Fruit fly (Drosophila melanogaster) whole organism, embryonic: ENCODE data around the gene Send1.

Experiments
- Abd-B ChIP-seq: fragments of 200-800 bp; sonication (Bioruptor generic); optimal IDR thresholded peaks from 2 replicates; lab custom pipeline; 2018; ENCODE audit warnings: missing biosample characterization, mild to moderate bottlenecking, missing genetic modification characterization, moderate library complexity
- Bteb2 ChIP-seq: fragments of 200-800 bp; sonication (Bioruptor generic); optimal IDR thresholded peaks from 2 replicates; lab custom pipeline; 2016; ENCODE audit warnings: missing biosample characterization, missing genetic modification characterization
- CG10274 ChIP-seq: fragments of 200-800 bp; sonication (Bioruptor generic); optimal IDR thresholded peaks from 3 replicates; lab custom pipeline; 2017; ENCODE audit warnings: missing biosample characterization, mild to moderate bottlenecking, missing genetic modification characterization
- CG14014 ChIP-seq: fragments of 200-800 bp; sonication (Bioruptor generic); IDR thresholded peaks from 2 replicates; pipeline ENCODE4 v1.3.6; 2022; ENCODE audit warnings: missing biosample characterization, missing genetic modification characterization
- CG15011 ChIP-seq: fragments of 200-800 bp; sonication (Bioruptor generic); optimal IDR thresholded peaks from 3 replicates; lab custom pipeline; 2018; ENCODE audit warnings: missing biosample characterization, mild to moderate bottlenecking, missing genetic modification characterization
- CG1529 ChIP-seq: fragments of 200-800 bp; sonication (Bioruptor generic); optimal IDR thresholded peaks from 3 replicates; lab custom pipeline; 2018; ENCODE audit warnings: missing biosample characterization, missing genetic modification characterization
- CG1792 ChIP-seq: fragments of 200-800 bp; sonication (Bioruptor generic); optimal IDR thresholded peaks from 2 replicates; lab custom pipeline; 2016; ENCODE audit warnings: missing biosample characterization, missing genetic modification characterization
- CG30403 ChIP-seq: fragments of 200-800 bp; sonication (Bioruptor generic); optimal IDR thresholded peaks from 3 replicates; lab custom pipeline; 2016; ENCODE audit warnings: missing biosample characterization, missing genetic modification characterization
- CG7963 ChIP-seq: fragments of 200-800 bp; sonication (Bioruptor generic); IDR thresholded peaks from 3 replicates; pipeline ENCODE4 v1.3.6; 2022; ENCODE audit warnings: missing biosample characterization, missing genetic modification characterization; ENCODE audit not compliant: partially characterized antibody
- CG7987 ChIP-seq: fragments of 200-800 bp; sonication (Bioruptor generic); optimal IDR thresholded peaks from 2 replicates; lab custom pipeline; 2018; ENCODE audit warnings: missing biosample characterization, mild to moderate bottlenecking, missing genetic modification characterization, moderate library complexity
- CG9727 ChIP-seq: fragments of 200-800 bp; sonication (Bioruptor generic); optimal IDR thresholded peaks from 3 replicates; lab custom pipeline; 2017; ENCODE audit warnings: missing biosample characterization, mild to moderate bottlenecking, missing genetic modification characterization
- CG9876 ChIP-seq: fragments of 200-800 bp; sonication (Bioruptor generic); optimal IDR thresholded peaks from 2 replicates; lab custom pipeline; 2016; ENCODE audit warnings: missing biosample characterization, missing genetic modification characterization
- Drgx ChIP-seq: fragments of 200-800 bp; sonication (Bioruptor generic); IDR thresholded peaks from 2 replicates; pipeline ENCODE4 v1.3.6; 2022; ENCODE audit warnings: missing biosample characterization, missing genetic modification characterization
- Ets65A ChIP-seq: fragments of 200-800 bp; sonication (Bioruptor generic); peaks from one replicate; lab custom pipeline; 2016; ENCODE audit warnings: missing biosample characterization, missing genetic modification characterization
- Gsc ChIP-seq: fragments of 200-800 bp; sonication (Bioruptor generic); IDR thresholded peaks from 2 replicates; pipeline ENCODE4 v1.3.6; 2022; ENCODE audit warnings: missing biosample characterization, missing genetic modification characterization
- H2.0 ChIP-seq: fragments of 200-800 bp; sonication (Bioruptor generic); IDR thresholded peaks from 2 replicates; pipeline ENCODE4 v1.3.6; 2022; ENCODE audit warnings: missing biosample characterization, missing genetic modification characterization
- Taf1 ChIP-seq: fragments of 200-800 bp; sonication (Bioruptor generic); IDR thresholded peaks from 2 replicates; pipeline ENCODE4 v1.3.6; 2022; ENCODE audit warnings: missing biosample characterization, missing genetic modification characterization
- Tbp ChIP-seq: fragments of >200 bp; optimal IDR thresholded peaks from 2 replicates; lab custom pipeline; 2018; ENCODE audit warnings: missing biosample characterization, missing genetic modification characterization
- Trl ChIP-seq, 3 experiments: fragments of >200 bp in 2 of 3; fragments of 200-800 bp in 1 of 3; sonication (Bioruptor generic) in 1 of 3; optimal IDR thresholded peaks; 2 replicates in 1 of 3; 3 replicates in 2 of 3; lab custom pipeline; 2016 to 2017; ENCODE audit warnings: missing biosample characterization in 1 of 3, missing genetic modification characterization in 1 of 3
- ap ChIP-seq: fragments of 200-800 bp; sonication (Bioruptor generic); IDR thresholded peaks from 2 replicates; pipeline ENCODE4 v1.3.6; 2022; ENCODE audit warnings: missing biosample characterization, missing genetic modification characterization
- cad ChIP-seq: fragments of >200 bp; optimal IDR thresholded peaks from 2 replicates; lab custom pipeline; 2017; ENCODE audit warnings: missing biosample characterization, missing genetic modification characterization
- cas ChIP-seq: fragments of 200-800 bp; sonication (Bioruptor generic); IDR thresholded peaks from 2 replicates; pipeline ENCODE4 v1.3.6; 2022; ENCODE audit warnings: missing biosample characterization, missing genetic modification characterization
- cato ChIP-seq: fragments of 200-800 bp; sonication (Bioruptor generic); optimal IDR thresholded peaks from 2 replicates; lab custom pipeline; 2016; ENCODE audit warnings: missing biosample characterization, missing genetic modification characterization, borderline replicate concordance
- crp ChIP-seq, 2 experiments: fragments of 200-800 bp; sonication (Bioruptor generic); optimal IDR thresholded peaks; 2 replicates in 1 of 2; 3 replicates in 1 of 2; lab custom pipeline; 2017; ENCODE audit warnings: missing biosample characterization in 2 of 2, missing genetic modification characterization in 2 of 2, mild to moderate bottlenecking in 1 of 2, moderate library complexity in 1 of 2
- disco-r ChIP-seq: fragments of 200-800 bp; sonication (Bioruptor generic); optimal IDR thresholded peaks from 2 replicates; lab custom pipeline; 2016; ENCODE audit warnings: missing biosample characterization, missing genetic modification characterization
- fd102C ChIP-seq: fragments of 200-800 bp; sonication (Bioruptor generic); optimal IDR thresholded peaks from 2 replicates; lab custom pipeline; 2018; ENCODE audit warnings: missing biosample characterization, mild to moderate bottlenecking, missing genetic modification characterization, moderate library complexity
- gcm2 ChIP-seq: fragments of 200-800 bp; sonication (Bioruptor generic); optimal IDR thresholded peaks from 2 replicates; lab custom pipeline; 2016; ENCODE audit warnings: missing biosample characterization, missing genetic modification characterization
- lola ChIP-seq, 3 experiments: fragments of >200 bp in 2 of 3; fragments of 200-800 bp in 1 of 3; sonication (Bioruptor generic) in 1 of 3; optimal IDR thresholded peaks; 2 replicates each; lab custom pipeline; 2017 to 2019; ENCODE audit warnings: missing biosample characterization in 3 of 3, missing genetic modification characterization in 3 of 3, mild to moderate bottlenecking in 1 of 3, moderate library complexity in 1 of 3
- mld ChIP-seq: fragments of 200-800 bp; sonication (Bioruptor generic); IDR thresholded peaks from 3 replicates; pipeline ENCODE4 v1.3.6; 2022; ENCODE audit warnings: missing biosample characterization, missing genetic modification characterization; ENCODE audit not compliant: partially characterized antibody
- oc ChIP-seq: fragments of 200-800 bp; sonication (Bioruptor generic); optimal IDR thresholded peaks from 2 replicates; lab custom pipeline; 2018; ENCODE audit warnings: missing biosample characterization, mild to moderate bottlenecking, missing genetic modification characterization, moderate library complexity
- p53 ChIP-seq: fragments of 200-800 bp; sonication (Bioruptor generic); optimal IDR thresholded peaks from 2 replicates; lab custom pipeline; 2016; ENCODE audit warnings: missing biosample characterization, missing genetic modification characterization
- pfk ChIP-seq: fragments of 200-800 bp; sonication (Bioruptor generic); optimal IDR thresholded peaks from 2 replicates; lab custom pipeline; 2018; ENCODE audit warnings: missing biosample characterization, mild to moderate bottlenecking, missing genetic modification characterization, moderate library complexity
- phol ChIP-seq: fragments of 200-800 bp; sonication (Bioruptor generic); optimal IDR thresholded peaks from 3 replicates; lab custom pipeline; 2018; ENCODE audit warnings: missing biosample characterization, mild to moderate bottlenecking, missing genetic modification characterization, moderate library complexity
- pita ChIP-seq: fragments of 200-800 bp; sonication (Bioruptor generic); optimal IDR thresholded peaks from 2 replicates; lab custom pipeline; 2017; ENCODE audit warnings: missing biosample characterization, mild to moderate bottlenecking, missing genetic modification characterization
- sens ChIP-seq: fragments of 200-800 bp; sonication (Bioruptor generic); peaks from one replicate; lab custom pipeline; 2016; ENCODE audit warnings: missing biosample characterization, missing genetic modification characterization
- sens-2 ChIP-seq: fragments of 200-800 bp; sonication (Bioruptor generic); IDR thresholded peaks from 2 replicates; pipeline ENCODE4 v1.3.6; 2022; ENCODE audit warnings: missing biosample characterization, missing genetic modification characterization
- slbo ChIP-seq: fragments of 200-800 bp; sonication (Bioruptor generic); IDR thresholded peaks from 2 replicates; pipeline ENCODE4 v1.3.6; 2022; ENCODE audit warnings: missing biosample characterization, missing genetic modification characterization
- so ChIP-seq: fragments of 200-800 bp; sonication (Bioruptor generic); IDR thresholded peaks from 3 replicates; pipeline ENCODE4 v1.3.6; 2022; ENCODE audit warnings: missing biosample characterization, missing genetic modification characterization
- sob ChIP-seq: fragments of 200-800 bp; sonication (Bioruptor generic); IDR thresholded peaks from 2 replicates; pipeline ENCODE4 v1.3.6; 2022; ENCODE audit warnings: missing biosample characterization, missing genetic modification characterization
- stwl ChIP-seq: fragments of 200-800 bp; sonication (Bioruptor generic); optimal IDR thresholded peaks from 3 replicates; lab custom pipeline; 2018; ENCODE audit warnings: missing biosample characterization, mild to moderate bottlenecking, missing genetic modification characterization, moderate library complexity
- sug ChIP-seq: fragments of 200-800 bp; optimal IDR thresholded peaks from 2 replicates; lab custom pipeline; 2019; ENCODE audit warnings: missing biosample characterization, mild to moderate bottlenecking, missing genetic modification characterization, moderate library complexity
- tna ChIP-seq: fragments of 200-800 bp; sonication (Bioruptor generic); IDR thresholded peaks from 2 replicates; pipeline ENCODE4 v1.3.6; 2022; ENCODE audit warnings: missing biosample characterization, missing genetic modification characterization; ENCODE audit not compliant: partially characterized antibody
- vvl ChIP-seq: fragments of 200-800 bp; sonication (Bioruptor generic); IDR thresholded peaks from 2 replicates; pipeline ENCODE4 v1.3.6; 2022; ENCODE audit warnings: missing biosample characterization, missing genetic modification characterization
- zfh2 ChIP-seq: fragments of 200-800 bp; sonication (Bioruptor generic); optimal IDR thresholded peaks from 2 replicates; lab custom pipeline; 2016; ENCODE audit warnings: missing biosample characterization, missing genetic modification characterization

The Send1 gene

dm6 chr2L:2226259-2227121, 28.4 kb downstream of the Send1 start, which contains the start of the genes CG15387 and sau (continued):
- TF ChIP-seq phol (tag; lab: Kevin White, UChicago), result peak; percentile 88
- TF ChIP-seq, all 482 proteins: peak for 430

- TF ChIP-seq vvl (GFP tag; lab: Robert Waterston, UW), result 0 out of 2 replicates have a peak, but pooled peaks have one; percentile 6
- TF ChIP-seq sens, result peak; percentile 2
- TF ChIP-seq ap, result no peak
- peak; percentile 50 for TF ChIP-seq Drgx (GFP tag; lab: Robert Waterston, UW)
Observed at dm6 chr2L:2222377-2222776, 32.5 kb downstream of the Send1 start.

- peak; percentile 96 for TF ChIP-seq sens-2 (GFP tag; lab: Robert Waterston, UW)
- peak; percentile 95 for TF ChIP-seq CG1529 (GFP tag; lab: Kevin White, UChicago)
- TF ChIP-seq cato (GFP tag; lab: Kevin White, UChicago), result peak; percentile 92
- TF ChIP-seq tna (GFP tag; lab: Robert Waterston, UW), result no peak
- TF ChIP-seq lola (GFP tag; optimal IDR thresholded peaks at IDR 0.05; lab: Kevin White, UChicago), result peak in 1 of 3 experiments; percentile 85
- peak; percentile 83 for TF ChIP-seq fd102C (GFP tag; lab: Kevin White, UChicago)
- TF ChIP-seq H2.0 (GFP tag; lab: Robert Waterston, UW), result peak; percentile 98
- peak; percentile 89 for TF ChIP-seq CG7987 (GFP tag; lab: Kevin White, UChicago)
- peak; percentile 95 for TF ChIP-seq Taf1 (GFP tag; lab: Robert Waterston, UW)
- no peak for TF ChIP-seq CG7963 (GFP tag; lab: Robert Waterston, UW)
- TF ChIP-seq crp (GFP tag; optimal IDR thresholded peaks at IDR 0.05; lab: Kevin White, UChicago), result peak in 1 of 2 experiments; percentile 73
- TF ChIP-seq CG9876 (GFP tag; lab: Kevin White, UChicago), result peak; percentile 93
- peak; percentile 85 for TF ChIP-seq gcm2 (GFP tag; lab: Kevin White, UChicago)
- peak; percentile 99 for TF ChIP-seq CG14014
- peak; percentile 85 for TF ChIP-seq p53 (GFP tag; lab: Kevin White, UChicago)
- no peak for TF ChIP-seq pita
- TF ChIP-seq Bteb2, result peak; percentile 96
- TF ChIP-seq Tbp, result no peak
- TF ChIP-seq CG1792 (GFP tag; lab: Kevin White, UChicago), result peak; percentile 91
- peak; percentile 93 for TF ChIP-seq oc (tag; lab: Kevin White, UChicago)
- peak; percentile 99 for TF ChIP-seq Ets65A (GFP tag; lab: Kevin White, UChicago)
- no peak for TF ChIP-seq pfk
- TF ChIP-seq disco-r (GFP tag; lab: Kevin White, UChicago), result peak; percentile 96
- TF ChIP-seq sug (tag; lab: Kevin White, UChicago), result peak; percentile 96
- peak; percentile 98 for TF ChIP-seq so (GFP tag; lab: Robert Waterston, UW)
- TF ChIP-seq Gsc (GFP tag; lab: Robert Waterston, UW), result peak; percentile 81; the same call in 1 of the 2 replicates
- TF ChIP-seq Trl (optimal IDR thresholded peaks at IDR 0.05; lab: Kevin White, UChicago), result peak; percentile 56 to 92
- TF ChIP-seq Trl (GFP tag; optimal IDR thresholded peaks at IDR 0.05; lab: Kevin White, UChicago), result peak; percentile 87
- TF ChIP-seq CG10274 (GFP tag; lab: Kevin White, UChicago), result peak; percentile 83
- TF ChIP-seq zfh2 (GFP tag; lab: Kevin White, UChicago), result peak; percentile 95
- peak; percentile 97 for TF ChIP-seq CG9727 (GFP tag; lab: Kevin White, UChicago)
- peak; percentile 91 for TF ChIP-seq CG15011 (GFP tag; lab: Kevin White, UChicago)
- TF ChIP-seq mld, result no peak
- TF ChIP-seq stwl, result peak; percentile 16
- no peak for TF ChIP-seq cad (GFP tag; lab: Kevin White, UChicago)
- TF ChIP-seq sob (GFP tag; lab: Robert Waterston, UW), result peak; percentile 99
- TF ChIP-seq Abd-B, result peak; percentile 92
- peak; percentile 99 for TF ChIP-seq slbo (GFP tag; lab: Robert Waterston, UW)
- peak; percentile 97 for TF ChIP-seq CG30403 (GFP tag; lab: Kevin White, UChicago)
- TF ChIP-seq cas (GFP tag; lab: Robert Waterston, UW), result peak; percentile 95
Observed at dm6 chr2L:2221649-2222150, 33.1 kb downstream of the Send1 start.
